Worm (Caenorhabditis elegans): ENCODE measurements around the gene dpy-1.

The dpy-1 gene

DNA sequence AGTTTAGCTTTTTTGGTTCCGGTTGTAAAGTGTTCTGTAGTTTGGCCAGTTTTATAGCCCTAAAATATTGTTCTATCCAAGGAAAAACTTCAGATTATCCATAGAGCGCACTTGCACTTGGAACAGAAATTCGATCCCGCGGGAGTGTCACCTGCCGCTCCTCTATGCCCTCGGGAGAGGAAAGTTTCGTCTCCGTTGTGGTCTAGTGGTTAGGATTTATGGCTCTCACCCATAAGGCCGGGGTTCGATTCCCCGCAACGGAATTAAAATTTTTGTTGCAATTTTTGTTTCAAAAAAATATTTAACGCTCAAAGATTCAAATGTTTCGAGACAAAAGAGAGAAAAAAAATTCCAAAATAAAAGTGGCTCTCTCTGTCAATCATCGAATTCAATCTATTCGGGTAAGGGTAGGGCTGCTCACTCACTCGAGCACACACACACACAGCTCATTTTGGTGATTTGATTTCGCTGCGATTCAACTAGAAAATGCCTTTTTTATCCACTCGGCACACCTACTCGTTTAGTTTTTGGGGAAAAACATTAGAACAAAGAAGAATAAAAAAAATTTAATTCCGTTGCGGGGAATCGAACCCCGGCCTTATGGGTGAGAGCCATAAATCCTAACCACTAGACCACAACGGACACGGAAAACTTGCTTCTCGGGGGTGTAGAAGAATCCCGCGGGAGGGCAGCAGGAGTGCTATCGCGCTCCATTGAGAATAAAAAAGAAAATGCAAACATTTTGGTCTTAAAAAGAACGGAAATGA is 15.3 kb downstream of the dpy-1 start (continued):
- TF ChIP-seq lin-40 (tag; optimal IDR thresholded peaks at IDR 0.05) (no peak), sptf-2 (GFP tag; optimal IDR thresholded peaks at IDR 0.05) (no peak), tlf-1 (GFP tag; optimal IDR thresholded peaks at IDR 0.05) (no peak), ztf-6 (GFP tag; IDR thresholded peaks at IDR 0.05) (no peak), ets-4 (GFP tag; optimal IDR thresholded peaks at IDR 0.05) (no peak), aptf-3 (GFP tag; IDR thresholded peaks at IDR 0.05) (no peak), F52B5.7 (tag; optimal IDR thresholded peaks at IDR 0.05) (no peak)

DNA sequence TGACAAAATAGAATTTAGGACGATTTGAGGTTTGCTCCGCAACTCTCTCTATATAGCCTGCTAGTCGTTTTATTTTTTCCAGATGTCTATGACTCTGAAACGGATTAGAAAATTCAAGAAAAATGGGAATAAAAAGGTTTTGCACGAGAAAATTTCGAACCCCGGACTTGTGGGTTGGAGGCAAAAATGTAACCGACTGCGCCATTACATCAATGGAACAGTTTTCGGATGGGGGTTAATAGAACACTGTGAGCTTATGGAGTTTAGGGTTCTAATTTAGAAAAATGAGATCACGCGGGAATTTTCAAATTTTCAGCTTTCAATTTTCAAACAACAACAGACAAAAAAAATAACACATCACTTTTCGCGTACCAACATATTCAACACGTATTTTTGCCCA is 16.1 kb downstream of the dpy-1 start:
- no peak for TF ChIP-seq C17E4.6 (GFP tag; IDR thresholded peaks at IDR 0.05)
- TF ChIP-seq rpc-1 (optimal IDR thresholded peaks at IDR 0.05): peak; percentile 57
- no peak for TF ChIP-seq rpc-1 (tag; optimal IDR thresholded peaks at IDR 0.05)
- no peak for TF ChIP-seq cebp-1 (GFP tag; IDR thresholded peaks at IDR 0.05)
- no peak for TF ChIP-seq cebp-1 (tag; optimal IDR thresholded peaks at IDR 0.05)
- TF ChIP-seq unc-130 (GFP tag; optimal IDR thresholded peaks at IDR 0.05): no peak
- peak; percentile 43 for TF ChIP-seq hmg-1.2 (GFP tag; IDR thresholded peaks at IDR 0.05)
- peak; percentile 89 for TF ChIP-seq tbp1 (GFP tag; optimal IDR thresholded peaks at IDR 0.05)
- peak; percentile 67; the same call in 1 of the 2 replicates for TF ChIP-seq lin-26 (GFP tag; IDR thresholded peaks at IDR 0.05)
- no peak for TF ChIP-seq lag-1 (GFP tag; IDR thresholded peaks at IDR 0.05)
- peak; percentile 47 for TF ChIP-seq snpc-3.4 (tag; optimal IDR thresholded peaks at IDR 0.05)
- no peak for TF ChIP-seq tbx-9 (tag; optimal IDR thresholded peaks at IDR 0.05; ENCODE audit: borderline replicate concordance)
- TF ChIP-seq ama-1 (optimal IDR thresholded peaks at IDR 0.05): no peak
- peak in 1 of 2 experiments; percentile 60 for TF ChIP-seq ama-1 (GFP tag; optimal IDR thresholded peaks at IDR 0.05)

DNA sequence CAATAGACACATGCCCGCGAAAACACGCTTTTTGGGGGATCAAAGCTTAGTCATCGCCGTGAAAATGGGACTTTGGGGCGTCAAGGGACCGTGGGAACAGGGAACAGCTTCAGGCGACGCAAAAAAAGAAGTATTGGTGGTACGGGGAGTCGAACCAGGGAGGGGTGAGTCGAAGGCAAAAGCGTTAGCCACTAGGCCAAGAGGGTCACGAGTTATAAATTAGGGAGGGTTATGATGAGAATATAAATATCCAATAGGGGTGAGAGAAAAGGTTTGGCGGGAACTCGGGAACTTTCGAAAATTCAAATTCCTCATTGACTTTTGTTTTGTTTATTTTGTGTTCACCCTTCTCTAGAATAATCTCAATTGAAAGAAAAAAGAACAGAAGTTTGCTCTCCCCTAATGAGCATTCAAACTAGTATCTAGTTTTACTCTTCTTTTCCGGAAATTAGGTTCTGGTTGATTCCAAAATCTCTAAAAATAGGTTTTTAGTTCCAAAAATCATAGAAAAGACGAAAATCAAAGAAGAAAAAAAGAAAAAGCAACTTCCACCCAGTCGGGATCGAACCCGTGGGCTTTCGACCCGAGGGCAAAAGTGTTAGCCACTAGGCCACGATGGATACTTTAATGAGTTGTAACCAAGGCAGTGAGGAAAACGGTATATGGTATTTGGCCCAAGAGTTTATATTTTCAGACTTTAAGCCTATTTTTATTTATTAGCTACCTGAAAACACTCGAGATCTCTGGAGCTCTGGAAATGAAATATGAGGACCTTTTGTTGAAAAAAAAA is 16.8 kb downstream of the dpy-1 start:
- TF ChIP-seq die-1 (tag; optimal IDR thresholded peaks at IDR 0.05) (peak; percentile 73), ztf-18 (tag; optimal IDR thresholded peaks at IDR 0.05) (peak; percentile 42), T07F8.4 (tag; optimal IDR thresholded peaks at IDR 0.05) (peak; percentile 27), unc-130 (GFP tag; optimal IDR thresholded peaks at IDR 0.05) (no peak), madf-10 (tag; optimal IDR thresholded peaks at IDR 0.05) (peak; percentile 6), nhr-80 (tag; optimal IDR thresholded peaks at IDR 0.05) (no peak), tlf-1 (GFP tag; optimal IDR thresholded peaks at IDR 0.05) (no peak), nhr-27 (tag; optimal IDR thresholded peaks at IDR 0.05) (no peak), F49E8.2 (tag; optimal IDR thresholded peaks at IDR 0.05; ENCODE audit: insufficient read depth) (peak; percentile 13), ama-1 (optimal IDR thresholded peaks at IDR 0.05) (no peak), ama-1 (GFP tag; optimal IDR thresholded peaks at IDR 0.05) (peak; percentile 79 to 82), lsy-27 (tag; optimal IDR thresholded peaks at IDR 0.05; ENCODE audit: borderline replicate concordance, insufficient read depth) (peak; percentile 16), F10E7.11 (tag; optimal IDR thresholded peaks at IDR 0.05) (no peak), hmg-1.2 (GFP tag; IDR thresholded peaks at IDR 0.05) (peak; percentile 55), hrde-1 (tag; optimal IDR thresholded peaks at IDR 0.05; ENCODE audit: borderline replicate concordance) (no peak), dpff-1 (tag; optimal IDR thresholded peaks at IDR 0.05) (no peak), mes-4 (tag; optimal IDR thresholded peaks at IDR 0.05) (peak; percentile 57), somi-1 (GFP tag; optimal IDR thresholded peaks at IDR 0.05) (no peak), ceh-27 (GFP tag; optimal IDR thresholded peaks at IDR 0.05) (no peak), repo-1 (tag; optimal IDR thresholded peaks at IDR 0.05) (no peak), lag-1 (GFP tag; IDR thresholded peaks at IDR 0.05) (no peak), Y95B8A.8 (GFP tag; IDR thresholded peaks at IDR 0.05) (0 out of 2 replicates have a peak, but pooled peaks have one; percentile 39), tbx-9 (tag; optimal IDR thresholded peaks at IDR 0.05; ENCODE audit: borderline replicate concordance) (no peak), D2030.7 (GFP tag; IDR thresholded peaks at IDR 0.05) (peak; percentile 82), egrh-3 (GFP tag; IDR thresholded peaks at IDR 0.05) (no peak), pbrm-1 (GFP tag; IDR thresholded peaks at IDR 0.05) (peak; percentile 26; the same call in 1 of the 2 replicates), sptf-2 (GFP tag; optimal IDR thresholded peaks at IDR 0.05) (no peak), F33H1.4 (GFP tag; IDR thresholded peaks at IDR 0.05) (peak; percentile 10; the same call in 1 of the 2 replicates), rpc-1 (optimal IDR thresholded peaks at IDR 0.05) (peak; percentile 67), rpc-1 (tag; optimal IDR thresholded peaks at IDR 0.05) (peak; percentile 92), akir-1 (GFP tag; optimal IDR thresholded peaks at IDR 0.05) (no peak)
